Fruit fly (Drosophila melanogaster) whole organism, adult: ENCODE data around the gene grn.

Experiments
- CG11617 ChIP-seq: fragments of 200-800 bp; sonication (Bioruptor generic); optimal IDR thresholded peaks from 2 replicates; lab custom pipeline; 2017; ENCODE audit warnings: mild to moderate bottlenecking, missing biosample characterization, missing genetic modification reagents, missing genetic modification characterization
- CG12768 ChIP-seq: fragments of 200-800 bp; sonication (Bioruptor generic); optimal IDR thresholded peaks from 2 replicates; lab custom pipeline; 2017; ENCODE audit warnings: missing biosample characterization, missing genetic modification characterization, mild to moderate bottlenecking, moderate library complexity, missing genetic modification reagents
- CG14711 ChIP-seq: fragments of 200-800 bp; sonication (Bioruptor generic); optimal IDR thresholded peaks from 2 replicates; lab custom pipeline; 2018; ENCODE audit warnings: missing biosample characterization, mild to moderate bottlenecking, missing genetic modification characterization, moderate library complexity
- CG1620 ChIP-seq: fragments of 200-800 bp; sonication (Bioruptor generic); optimal IDR thresholded peaks from 2 replicates; lab custom pipeline; 2016; ENCODE audit warnings: missing biosample characterization, missing genetic modification characterization
- CG33017 ChIP-seq: fragments of 200-800 bp; sonication (Bioruptor generic); optimal IDR thresholded peaks from 2 replicates; lab custom pipeline; 2018; ENCODE audit warnings: missing biosample characterization, mild to moderate bottlenecking, missing genetic modification characterization, moderate library complexity
- CG5204 ChIP-seq: fragments of 200-800 bp; sonication (Bioruptor generic); optimal IDR thresholded peaks from 2 replicates; lab custom pipeline; 2016; ENCODE audit warnings: missing biosample characterization, missing genetic modification characterization
- CG7045 ChIP-seq: fragments of 200-800 bp; sonication (Bioruptor generic); optimal IDR thresholded peaks from 2 replicates; lab custom pipeline; 2017; ENCODE audit warnings: missing biosample characterization, mild to moderate bottlenecking, missing genetic modification characterization
- CG7101 ChIP-seq: fragments of 200-800 bp; sonication (Bioruptor generic); optimal IDR thresholded peaks from 2 replicates; lab custom pipeline; 2018; ENCODE audit warnings: missing biosample characterization, mild to moderate bottlenecking, missing genetic modification characterization, moderate library complexity
- Clk ChIP-seq: fragments of 200-800 bp; sonication (Bioruptor generic); optimal IDR thresholded peaks from 2 replicates; lab custom pipeline; 2017; ENCODE audit warnings: missing biosample characterization, missing genetic modification characterization
- Crg-1 ChIP-seq: fragments of 200-800 bp; sonication (Bioruptor generic); optimal IDR thresholded peaks from 2 replicates; lab custom pipeline; 2016; ENCODE audit warnings: missing biosample characterization, missing genetic modification characterization
- Hr96 ChIP-seq: fragments of 200-800 bp; sonication (Bioruptor generic); optimal IDR thresholded peaks from 2 replicates; lab custom pipeline; 2016; ENCODE audit warnings: missing biosample characterization, missing genetic modification characterization
- Mnt ChIP-seq: fragments of 200-800 bp; sonication (Bioruptor generic); optimal IDR thresholded peaks from 2 replicates; lab custom pipeline; 2016; ENCODE audit warnings: missing biosample characterization, mild to moderate bottlenecking, missing genetic modification characterization
- bab1 ChIP-seq: fragments of 200-800 bp; sonication (Bioruptor generic); optimal IDR thresholded peaks from 3 replicates; lab custom pipeline; 2019; ENCODE audit warnings: missing biosample characterization, mild to moderate bottlenecking, missing genetic modification characterization, moderate library complexity
- cic ChIP-seq: fragments of 200-800 bp; sonication (Bioruptor generic); optimal IDR thresholded peaks from 2 replicates; lab custom pipeline; 2017; ENCODE audit warnings: missing biosample characterization, mild to moderate bottlenecking, missing genetic modification characterization, moderate library complexity
- cnc ChIP-seq, 2 experiments: fragments of >200 bp; optimal IDR thresholded peaks; 2 replicates each; lab custom pipeline; 2017
- kay ChIP-seq: fragments of 200-800 bp; sonication (Bioruptor generic); peaks from one replicate; lab custom pipeline; 2016; ENCODE audit warnings: missing biosample characterization, missing genetic modification characterization, borderline replicate concordance
- ovo ChIP-seq: fragments of 200-800 bp; sonication (Bioruptor generic); optimal IDR thresholded peaks from 2 replicates; lab custom pipeline; 2016; ENCODE audit warnings: missing biosample characterization, missing genetic modification characterization
- pad ChIP-seq: fragments of 200-800 bp; sonication (Bioruptor generic); optimal IDR thresholded peaks from 3 replicates; lab custom pipeline; 2017; ENCODE audit warnings: missing biosample characterization, missing genetic modification characterization, mild to moderate bottlenecking, moderate library complexity, missing genetic modification reagents
- tj ChIP-seq: fragments of 200-800 bp; sonication (Bioruptor generic); optimal IDR thresholded peaks from 3 replicates; lab custom pipeline; 2017; ENCODE audit warnings: missing biosample characterization, mild to moderate bottlenecking, missing genetic modification characterization, moderate library complexity
- toe ChIP-seq: fragments of 200-800 bp; sonication (Bioruptor generic); optimal IDR thresholded peaks from 2 replicates; lab custom pipeline; 2016; ENCODE audit warnings: missing biosample characterization, missing genetic modification characterization

grn gene

dm6 chr3R:8106909-8107841, 74.1 kb downstream of the grn start:
- TF ChIP-seq kay (peak; percentile 84), cnc (optimal IDR thresholded peaks at IDR 0.05; lab: Kevin White, UChicago) (no peak), tj (GFP tag; lab: Kevin White, UChicago) (peak; percentile 73)

dm6 chr3R:8105839-8106718, 75.2 kb downstream of the grn start:
- peak; percentile 38 for TF ChIP-seq CG7101
- no peak for TF ChIP-seq CG14711 (tag; lab: Kevin White, UChicago)
- peak; percentile 92 for TF ChIP-seq tj (GFP tag; lab: Kevin White, UChicago)
- TF ChIP-seq Crg-1 (GFP tag; lab: Kevin White, UChicago) = peak; percentile 10
- TF ChIP-seq kay = peak; percentile 99
- peak; percentile 33 for TF ChIP-seq ovo (GFP tag; lab: Kevin White, UChicago)
- TF ChIP-seq CG33017 (tag; lab: Kevin White, UChicago) = no peak
- TF ChIP-seq Hr96 (GFP tag; lab: Kevin White, UChicago) = peak; percentile 10
- peak; percentile 58 for TF ChIP-seq CG11617 (GFP tag; lab: Kevin White, UChicago)
- TF ChIP-seq CG1620 (GFP tag; lab: Kevin White, UChicago) = no peak
- no peak for TF ChIP-seq Clk (GFP tag; lab: Kevin White, UChicago)
- peak; percentile 52 for TF ChIP-seq cic (GFP tag; lab: Kevin White, UChicago)
- TF ChIP-seq bab1 = no peak
- no peak for TF ChIP-seq toe (GFP tag; lab: Kevin White, UChicago)
- peak; percentile 27 for TF ChIP-seq CG12768
- no peak for TF ChIP-seq CG7045 (GFP tag; lab: Kevin White, UChicago)
- TF ChIP-seq pad = peak; percentile 44
- TF ChIP-seq CG5204 (GFP tag; lab: Kevin White, UChicago) = no peak
- TF ChIP-seq Mnt (GFP tag; lab: Kevin White, UChicago) = peak; percentile 57
- no peak for TF ChIP-seq cnc (optimal IDR thresholded peaks at IDR 0.05; lab: Kevin White, UChicago)

dm6 chr3R:8105088-8105542, 76.1 kb downstream of the grn start, which contains the start of gene puc:
puc (plus strand) TSS chr3R:8105332.
- TF ChIP-seq CG12768 (peak; percentile 55), CG7045 (GFP tag; lab: Kevin White, UChicago) (no peak), kay (no peak), cnc (optimal IDR thresholded peaks at IDR 0.05; lab: Kevin White, UChicago) (no peak), CG7101 (peak; percentile 60), Clk (GFP tag; lab: Kevin White, UChicago) (no peak), CG14711 (tag; lab: Kevin White, UChicago) (no peak), toe (GFP tag; lab: Kevin White, UChicago) (peak; percentile 1), CG33017 (tag; lab: Kevin White, UChicago) (peak; percentile 66), ovo (GFP tag; lab: Kevin White, UChicago) (no peak), tj (GFP tag; lab: Kevin White, UChicago) (peak; percentile 25), pad (no peak), CG1620 (GFP tag; lab: Kevin White, UChicago) (peak; percentile 63), Crg-1 (GFP tag; lab: Kevin White, UChicago) (peak; percentile 27), Hr96 (GFP tag; lab: Kevin White, UChicago) (peak; percentile 16), CG11617 (GFP tag; lab: Kevin White, UChicago) (peak; percentile 33), CG5204 (GFP tag; lab: Kevin White, UChicago) (peak; percentile 20), bab1 (peak; percentile 67), Mnt (GFP tag; lab: Kevin White, UChicago) (peak; percentile 75), cic (GFP tag; lab: Kevin White, UChicago) (peak; percentile 79)
